Worm (Caenorhabditis elegans): ENCODE measurements around the gene kin-16.
A peak's percentile ranks its signal among the peaks of the same experiment; 100 is the strongest.

kin-16 gene

DNA sequence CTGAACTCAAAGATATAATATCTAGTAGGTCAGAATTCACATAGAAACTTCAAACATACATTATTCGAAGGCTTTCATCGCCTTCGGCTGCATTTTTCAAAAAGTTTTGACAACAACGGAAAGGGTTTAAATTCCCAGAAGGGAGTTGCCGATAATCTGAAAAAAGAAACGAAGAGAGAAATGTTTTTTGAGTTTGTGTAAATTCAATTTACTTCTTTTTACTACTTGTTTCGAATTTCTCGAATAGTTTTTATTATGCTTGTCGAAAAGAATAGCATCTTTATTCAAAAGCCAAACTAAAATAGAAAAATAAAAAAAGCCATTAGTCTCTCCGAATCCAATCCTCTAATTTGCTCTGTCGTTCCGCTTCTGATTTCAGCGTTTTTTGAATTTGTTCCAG lies 4.8 kb downstream of the kin-16 start:
- TF ChIP-seq fkh-10 (GFP tag; optimal IDR thresholded peaks at IDR 0.05), result peak; percentile 42
- peak; percentile 37 for TF ChIP-seq ces-1 (GFP tag; optimal IDR thresholded peaks at IDR 0.05)
- TF ChIP-seq ceh-82 (tag; optimal IDR thresholded peaks at IDR 0.05), result no peak
- no peak for TF ChIP-seq zip-2 (tag; optimal IDR thresholded peaks at IDR 0.05)

DNA sequence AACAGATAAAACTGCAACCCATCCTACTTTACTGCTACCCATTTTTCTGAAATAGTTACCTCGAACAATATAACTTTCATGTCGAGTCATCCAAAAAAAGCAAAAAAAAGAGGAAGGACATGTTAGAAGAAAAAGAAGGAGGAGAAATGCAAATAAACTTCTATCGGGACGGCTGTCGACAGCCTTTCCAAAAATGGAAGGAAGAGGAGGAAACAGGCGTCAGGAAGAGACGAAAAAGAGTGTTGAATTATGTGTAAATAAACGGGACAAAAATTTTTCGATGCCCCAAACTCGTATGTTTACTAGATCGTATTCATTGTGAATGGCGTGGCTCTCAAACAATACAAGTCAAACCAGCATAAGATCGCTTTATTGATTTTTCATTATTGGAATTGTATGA lies 8.3 kb downstream of the kin-16 start, which contains the start of gene M176.5:
TSS of gene M176.5 (minus strand) at position 101 of the 400 bp plus-strand sequence.
- TF ChIP-seq zfp-2 (tag; optimal IDR thresholded peaks at IDR 0.05) (no peak), php-3 (GFP tag; IDR thresholded peaks at IDR 0.05) (no peak), unc-62 (GFP tag; optimal IDR thresholded peaks at IDR 0.05 in 1 of 2) (peak in 1 of 2 experiments; percentile 44), unc-62 (tag; optimal IDR thresholded peaks at IDR 0.05) (no peak), pha-4 (GFP tag; IDR thresholded peaks at IDR 0.05) (no peak), pha-4 (tag; optimal IDR thresholded peaks at IDR 0.05) (peak; percentile 42)

DNA sequence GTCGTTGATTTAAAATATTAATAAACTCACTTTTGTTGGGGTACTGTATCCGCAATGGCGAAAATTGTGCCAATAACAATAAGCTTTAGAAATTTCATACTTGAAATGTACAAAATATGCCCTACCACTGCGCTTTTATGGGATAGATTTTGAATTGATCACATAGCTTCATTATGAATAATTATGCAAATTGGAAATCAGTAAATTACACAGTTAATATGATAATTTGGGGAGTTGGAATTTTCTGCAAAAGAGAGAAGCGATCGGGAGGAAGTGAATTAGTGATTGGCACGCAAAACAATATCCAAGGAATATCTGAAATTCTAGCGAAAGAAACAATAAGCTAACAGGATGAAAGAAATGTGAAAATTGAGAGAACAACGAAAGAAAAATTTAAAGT lies 9.8 kb downstream of the kin-16 start, which contains the start of gene M176.10:
TSS of gene M176.10 (minus strand) at position 101 of the 400 bp plus-strand sequence.
- TF ChIP-seq unc-62 (GFP tag; optimal IDR thresholded peaks at IDR 0.05 in 1 of 2) (no peak), unc-62 (tag; optimal IDR thresholded peaks at IDR 0.05) (no peak), mdt-29 (GFP tag; IDR thresholded peaks at IDR 0.05) (no peak), nhr-237 (tag; optimal IDR thresholded peaks at IDR 0.05) (no peak), ceh-44 (GFP tag; IDR thresholded peaks at IDR 0.05) (no peak), duxl-1 (tag; optimal IDR thresholded peaks at IDR 0.05; ENCODE audit: poor library complexity) (no peak), dpl-1 (GFP tag; optimal IDR thresholded peaks at IDR 0.05) (no peak), daf-12 (tag; optimal IDR thresholded peaks at IDR 0.05) (no peak), zip-11 (GFP tag; IDR thresholded peaks at IDR 0.05) (no peak), nhr-41 (GFP tag; IDR thresholded peaks at IDR 0.05) (no peak), jun-1 (tag; optimal IDR thresholded peaks at IDR 0.05) (no peak), D1046.2 (GFP tag; IDR thresholded peaks at IDR 0.05) (no peak), ztf-11 (tag; optimal IDR thresholded peaks at IDR 0.05) (no peak), lsy-2 (tag; optimal IDR thresholded peaks at IDR 0.05) (no peak), aly-2 (tag; optimal IDR thresholded peaks at IDR 0.05) (no peak), unc-130 (GFP tag; optimal IDR thresholded peaks at IDR 0.05) (no peak), spr-1 (tag; optimal IDR thresholded peaks at IDR 0.05) (no peak), mxl-2 (GFP tag; conservative IDR thresholded peaks at IDR 0.05) (no peak), F10B5.3 (tag; optimal IDR thresholded peaks at IDR 0.05) (no peak), daf-19 (GFP tag; conservative IDR thresholded peaks at IDR 0.05) (no peak)

DNA sequence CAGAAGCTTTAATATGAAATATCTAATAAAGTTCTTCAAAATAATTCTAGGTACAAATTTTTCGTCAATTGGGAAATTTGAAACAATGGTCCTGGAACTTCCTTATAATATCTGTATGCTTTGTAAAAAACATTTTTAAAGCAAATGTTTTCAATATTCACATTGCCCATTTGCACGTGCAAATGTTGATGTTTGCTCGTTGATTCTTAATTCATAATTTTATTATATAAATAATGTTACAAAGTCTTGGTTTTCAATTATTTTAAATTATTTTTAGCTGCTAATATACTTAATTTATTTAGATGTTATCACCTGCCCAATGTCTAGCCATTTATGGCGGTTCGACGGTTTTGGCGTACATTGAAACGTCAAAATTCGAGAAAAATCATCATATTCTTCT lies 13.9 kb downstream of the kin-16 start, which contains the start of gene M176.11:
TSS of gene M176.11 (plus strand) at position 301 of the 400 bp plus-strand sequence.
- no peak for TF ChIP-seq zip-2 (tag; optimal IDR thresholded peaks at IDR 0.05)
- no peak for TF ChIP-seq jun-1 (tag; optimal IDR thresholded peaks at IDR 0.05)
- no peak for TF ChIP-seq F10B5.3 (tag; optimal IDR thresholded peaks at IDR 0.05)
- TF ChIP-seq unc-62 (GFP tag; optimal IDR thresholded peaks at IDR 0.05 in 1 of 2), result no peak
- TF ChIP-seq unc-62 (tag; optimal IDR thresholded peaks at IDR 0.05), result no peak

DNA sequence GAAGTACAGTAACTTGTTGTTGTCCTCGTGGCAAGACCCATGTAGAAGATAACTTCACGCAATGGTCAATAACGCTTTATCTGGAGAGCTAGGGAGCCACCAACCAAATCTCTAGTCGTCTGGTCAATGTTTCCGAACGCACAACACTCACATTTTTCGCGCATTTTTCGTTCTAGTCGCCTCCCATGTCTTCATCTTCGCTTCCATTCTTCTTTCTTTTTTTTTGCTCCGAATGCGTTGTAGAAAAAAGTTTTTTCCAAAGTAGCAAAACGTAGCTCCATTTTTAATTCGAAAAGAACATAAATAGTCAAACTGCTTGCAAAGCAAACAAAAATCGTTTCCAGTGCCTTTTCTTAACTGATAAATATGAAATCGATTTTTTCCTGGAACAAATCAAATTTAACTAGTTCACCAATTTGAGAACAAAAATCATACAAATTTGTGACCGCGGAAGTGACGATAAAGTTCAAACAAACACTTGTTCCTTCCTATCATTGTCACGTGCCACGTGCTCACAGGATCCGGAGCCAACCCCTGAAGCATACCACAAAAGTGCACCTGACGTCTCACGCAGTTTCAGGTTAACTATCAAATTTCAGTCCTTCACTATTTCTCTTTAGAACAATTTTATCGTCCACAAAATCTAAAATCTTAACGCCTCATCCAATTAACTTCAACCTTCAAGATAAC lies 16.9 kb downstream of the kin-16 start:
- TF ChIP-seq daf-16 (GFP tag; optimal IDR thresholded peaks at IDR 0.05) (no peak), daf-16 (tag; optimal IDR thresholded peaks at IDR 0.05) (peak; percentile 10), dmd-9 (GFP tag; IDR thresholded peaks at IDR 0.05) (no peak), zag-1 (tag; optimal IDR thresholded peaks at IDR 0.05) (no peak), D1046.2 (GFP tag; IDR thresholded peaks at IDR 0.05) (no peak), hlh-11 (tag; optimal IDR thresholded peaks at IDR 0.05) (peak; percentile 3), ceh-62 (tag; optimal IDR thresholded peaks at IDR 0.05) (no peak), nhr-28 (tag; optimal IDR thresholded peaks at IDR 0.05) (peak; percentile 37), snpc-1.2 (GFP tag; IDR thresholded peaks at IDR 0.05) (no peak), unc-62 (GFP tag; optimal IDR thresholded peaks at IDR 0.05 in 1 of 2) (peak in 1 of 2 experiments; percentile 91), unc-62 (tag; optimal IDR thresholded peaks at IDR 0.05) (no peak), dmd-6 (GFP tag; IDR thresholded peaks at IDR 0.05) (peak; percentile 58), hlh-30 (tag; optimal IDR thresholded peaks at IDR 0.05; ENCODE audit: insufficient read depth) (peak; percentile 24)

Data from whole organism, L4 larva.